ENCODE assay signal across 4 worm cellular contexts in the genomic region with DNA sequence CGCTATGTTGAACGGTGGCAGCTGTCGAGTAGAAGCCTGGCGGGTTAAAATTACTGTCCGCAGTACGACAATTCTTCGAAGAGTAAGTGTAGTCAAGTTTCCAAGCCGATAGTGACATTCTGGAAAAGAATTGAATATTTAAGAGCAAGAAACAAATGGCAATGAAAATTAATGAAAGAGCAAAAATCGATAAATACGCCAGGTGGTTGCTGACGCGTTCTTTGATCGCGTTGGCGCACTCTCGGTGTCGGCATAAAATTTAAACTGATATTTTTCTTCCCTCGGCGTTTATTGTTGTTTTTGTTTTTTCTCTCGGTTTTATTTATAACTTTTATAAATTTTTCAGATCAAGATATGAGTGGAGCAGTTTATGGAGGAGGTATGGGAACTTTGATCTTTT.
TF ChIP-seq lines count a peak whose summit lies in the region.

A gene (minus strand): TSS at position 118 of the 400 bp plus-strand sequence.
A gene (plus strand): TSS at position 347 of the 400 bp plus-strand sequence.

TF ChIP-seq in whole organism, L2 larva, 48 proteins besides CTCF, POLR2A, EP300 and RAD21 (continued from another document):
- no peak for TF ChIP-seq nhr-77 (tag; optimal IDR thresholded peaks at IDR 0.05; lab: Kevin White, UChicago)
- peak; percentile 77 for TF ChIP-seq F13H6.1 (tag; optimal IDR thresholded peaks at IDR 0.05; lab: Kevin White, UChicago)
- no peak for TF ChIP-seq ama-1 (optimal IDR thresholded peaks at IDR 0.05; lab: Kevin White, UChicago)
- no peak for TF ChIP-seq unc-39 (tag; optimal IDR thresholded peaks at IDR 0.05; lab: Kevin White, UChicago)
- peak; percentile 90 for TF ChIP-seq unc-55 (GFP tag; optimal IDR thresholded peaks at IDR 0.05; lab: Kevin White, UChicago)
- TF ChIP-seq mdl-1 (tag; optimal IDR thresholded peaks at IDR 0.05; lab: Kevin White, UChicago), result no peak
- no peak for TF ChIP-seq nhr-12 (tag; optimal IDR thresholded peaks at IDR 0.05; lab: Kevin White, UChicago)
- peak; percentile 27 for TF ChIP-seq zag-1 (tag; optimal IDR thresholded peaks at IDR 0.05; lab: Kevin White, UChicago)
- TF ChIP-seq mbf-1 (tag; optimal IDR thresholded peaks at IDR 0.05; lab: Kevin White, UChicago), result no peak
- TF ChIP-seq ceh-16 (tag; optimal IDR thresholded peaks at IDR 0.05; lab: Kevin White, UChicago), result peak; percentile 66
- TF ChIP-seq lin-13 (GFP tag; optimal IDR thresholded peaks at IDR 0.05; lab: Kevin White, UChicago), result peak; percentile 77
- no peak for TF ChIP-seq ceh-82 (tag; optimal IDR thresholded peaks at IDR 0.05; lab: Kevin White, UChicago)
- TF ChIP-seq egl-27 (tag; optimal IDR thresholded peaks at IDR 0.05; lab: Kevin White, UChicago), result peak; percentile 70
- TF ChIP-seq C34F6.9 (tag; optimal IDR thresholded peaks at IDR 0.05; lab: Kevin White, UChicago), result peak; percentile 90
- TF ChIP-seq sma-3 (GFP tag; optimal IDR thresholded peaks at IDR 0.05; lab: Kevin White, UChicago), result peak; percentile 69
- TF ChIP-seq peb-1 (tag; optimal IDR thresholded peaks at IDR 0.05; lab: Kevin White, UChicago), result no peak
- TF ChIP-seq ztf-4 (tag; optimal IDR thresholded peaks at IDR 0.05; lab: Kevin White, UChicago), result no peak
- peak; percentile 83 for TF ChIP-seq crh-2 (tag; optimal IDR thresholded peaks at IDR 0.05; lab: Kevin White, UChicago)
- TF ChIP-seq lin-11 (tag; optimal IDR thresholded peaks at IDR 0.05; lab: Kevin White, UChicago), result peak; percentile 55
- peak; percentile 67 for TF ChIP-seq sem-4 (tag; optimal IDR thresholded peaks at IDR 0.05; lab: Kevin White, UChicago)
- TF ChIP-seq R02D3.7 (tag; optimal IDR thresholded peaks at IDR 0.05; lab: Kevin White, UChicago), result peak; percentile 25
- TF ChIP-seq nhr-25 (tag; optimal IDR thresholded peaks at IDR 0.05; lab: Kevin White, UChicago), result peak; percentile 74
- TF ChIP-seq ztf-11 (tag; optimal IDR thresholded peaks at IDR 0.05; lab: Kevin White, UChicago), result no peak
- peak; percentile 25 for TF ChIP-seq ZK546.5 (tag; optimal IDR thresholded peaks at IDR 0.05; lab: Kevin White, UChicago)
- peak; percentile 51 for TF ChIP-seq nhr-21 (tag; optimal IDR thresholded peaks at IDR 0.05; lab: Kevin White, UChicago)
- no peak for TF ChIP-seq nhr-237 (tag; optimal IDR thresholded peaks at IDR 0.05; lab: Kevin White, UChicago)
- peak; percentile 64 for TF ChIP-seq snpc-4 (tag; optimal IDR thresholded peaks at IDR 0.05; lab: Kevin White, UChicago)

TF ChIP-seq in whole organism, L4 larva, 104 proteins besides CTCF, POLR2A, EP300 and RAD21 (continued from another document and continues in another):
- no peak for TF ChIP-seq egl-27 (tag; optimal IDR thresholded peaks at IDR 0.05; lab: Kevin White, UChicago)
- TF ChIP-seq mxl-3 (GFP tag; optimal IDR thresholded peaks at IDR 0.05; lab: Kevin White, UChicago), result no peak
- 0 out of 2 replicates have a peak, but pooled peaks have one; percentile 36 for TF ChIP-seq madf-9 (GFP tag; conservative IDR thresholded peaks at IDR 0.05; lab: Robert Waterston, UW)
- TF ChIP-seq snpc-1.2 (GFP tag; IDR thresholded peaks at IDR 0.05; lab: Robert Waterston, UW), result peak; percentile 82
- TF ChIP-seq hlh-11 (tag; optimal IDR thresholded peaks at IDR 0.05; lab: Kevin White, UChicago), result peak; percentile 63
- TF ChIP-seq nhr-76 (tag; optimal IDR thresholded peaks at IDR 0.05; lab: Kevin White, UChicago), result no peak
- TF ChIP-seq rbr-2 (tag; optimal IDR thresholded peaks at IDR 0.05; lab: Kevin White, UChicago), result peak; percentile 78
- TF ChIP-seq nhr-48 (tag; optimal IDR thresholded peaks at IDR 0.05; lab: Kevin White, UChicago), result peak; percentile 25
- peak; percentile 90 for TF ChIP-seq mes-2 (tag; optimal IDR thresholded peaks at IDR 0.05; lab: Kevin White, UChicago; ENCODE audit: poor library complexity, severe bottlenecking)
- no peak for TF ChIP-seq tag-97 (GFP tag; IDR thresholded peaks at IDR 0.05; lab: Robert Waterston, UW)
- TF ChIP-seq lsy-2 (tag; optimal IDR thresholded peaks at IDR 0.05; lab: Kevin White, UChicago), result peak; percentile 24 to 89
- TF ChIP-seq fkh-10 (GFP tag; optimal IDR thresholded peaks at IDR 0.05; lab: Kevin White, UChicago), result no peak
- peak; percentile 42 for TF ChIP-seq nhr-77 (tag; optimal IDR thresholded peaks at IDR 0.05; lab: Kevin White, UChicago)
- no peak for TF ChIP-seq set-16 (GFP tag; IDR thresholded peaks at IDR 0.05; lab: Robert Waterston, UW)
- peak; percentile 84 for TF ChIP-seq lin-38 (GFP tag; IDR thresholded peaks at IDR 0.05; lab: Robert Waterston, UW)
- peak; percentile 68 for TF ChIP-seq hmg-1.1 (GFP tag; IDR thresholded peaks at IDR 0.05; lab: Robert Waterston, UW)
- TF ChIP-seq ceh-28 (tag; optimal IDR thresholded peaks at IDR 0.05; lab: Kevin White, UChicago), result peak; percentile 44
- no peak for TF ChIP-seq ZK337.2 (GFP tag; IDR thresholded peaks at IDR 0.05; lab: Robert Waterston, UW)
- TF ChIP-seq F44E2.7 (GFP tag; IDR thresholded peaks at IDR 0.05; lab: Robert Waterston, UW), result no peak
- peak; percentile 52 for TF ChIP-seq duxl-1 (tag; optimal IDR thresholded peaks at IDR 0.05; lab: Kevin White, UChicago; ENCODE audit: poor library complexity)
- peak; percentile 70 for TF ChIP-seq F37D6.2 (tag; optimal IDR thresholded peaks at IDR 0.05; lab: Kevin White, UChicago)
- peak in 1 of 2 experiments; percentile 27 for TF ChIP-seq daf-16 (GFP tag; optimal IDR thresholded peaks at IDR 0.05; lab: Kevin White, UChicago)
- TF ChIP-seq daf-16 (tag; optimal IDR thresholded peaks at IDR 0.05; lab: Kevin White, UChicago), result peak; percentile 44
- peak; percentile 28 for TF ChIP-seq nhr-28 (tag; optimal IDR thresholded peaks at IDR 0.05; lab: Kevin White, UChicago)
- no peak for TF ChIP-seq mdt-29 (GFP tag; IDR thresholded peaks at IDR 0.05; lab: Robert Waterston, UW)
- peak; percentile 78 for TF ChIP-seq mep-1 (tag; optimal IDR thresholded peaks at IDR 0.05; lab: Kevin White, UChicago)
- TF ChIP-seq zfp-2 (tag; optimal IDR thresholded peaks at IDR 0.05; lab: Kevin White, UChicago), result no peak
- TF ChIP-seq lin-29 (GFP tag; IDR thresholded peaks at IDR 0.05; lab: Robert Waterston, UW), result no peak
- TF ChIP-seq T20F7.1 (GFP tag; optimal IDR thresholded peaks at IDR 0.05; lab: Kevin White, UChicago), result peak; percentile 41
- peak; percentile 47 for TF ChIP-seq F10B5.3 (tag; optimal IDR thresholded peaks at IDR 0.05; lab: Kevin White, UChicago)
- no peak for TF ChIP-seq Y75B8A.6 (GFP tag; IDR thresholded peaks at IDR 0.05; lab: Robert Waterston, UW)
- peak; percentile 50; the same call in 1 of the 2 replicates for TF ChIP-seq pha-4 (GFP tag; IDR thresholded peaks at IDR 0.05; lab: Robert Waterston, UW)
- peak; percentile 50 for TF ChIP-seq pha-4 (tag; optimal IDR thresholded peaks at IDR 0.05; lab: Kevin White, UChicago)
- TF ChIP-seq ceh-32 (tag; optimal IDR thresholded peaks at IDR 0.05; lab: Kevin White, UChicago; ENCODE audit: poor library complexity), result no peak

TF ChIP-seq in whole organism, late embryonic, 69 proteins besides CTCF, POLR2A, EP300 and RAD21 (continued from another document):
- no peak for TF ChIP-seq T23F11.4 (GFP tag; optimal IDR thresholded peaks at IDR 0.05; lab: Kevin White, UChicago)
- no peak for TF ChIP-seq madf-2 (tag; optimal IDR thresholded peaks at IDR 0.05; lab: Kevin White, UChicago)
- peak; percentile 35 for TF ChIP-seq nfya-1 (tag; optimal IDR thresholded peaks at IDR 0.05; lab: Kevin White, UChicago)
- TF ChIP-seq ref-2 (tag; optimal IDR thresholded peaks at IDR 0.05; lab: Kevin White, UChicago), result no peak
- peak; percentile 41 for TF ChIP-seq ceh-34 (tag; optimal IDR thresholded peaks at IDR 0.05; lab: Kevin White, UChicago)
- TF ChIP-seq ceh-45 (GFP tag; IDR thresholded peaks at IDR 0.05; lab: Robert Waterston, UW), result no peak
- no peak for TF ChIP-seq elt-4 (tag; optimal IDR thresholded peaks at IDR 0.05; lab: Kevin White, UChicago)
- no peak for TF ChIP-seq hlh-8 (tag; optimal IDR thresholded peaks at IDR 0.05; lab: Kevin White, UChicago)
- TF ChIP-seq rnt-1 (tag; optimal IDR thresholded peaks at IDR 0.05; lab: Kevin White, UChicago), result no peak
- no peak for TF ChIP-seq C38D4.7 (GFP tag; optimal IDR thresholded peaks at IDR 0.05; lab: Kevin White, UChicago)
- no peak for TF ChIP-seq ama-1 (optimal IDR thresholded peaks at IDR 0.05; lab: Kevin White, UChicago)
- peak; percentile 41 for TF ChIP-seq elt-2 (tag; optimal IDR thresholded peaks at IDR 0.05; lab: Kevin White, UChicago)
- TF ChIP-seq pha-2 (tag; optimal IDR thresholded peaks at IDR 0.05; lab: Kevin White, UChicago), result no peak
- TF ChIP-seq ceh-48 (tag; optimal IDR thresholded peaks at IDR 0.05; lab: Kevin White, UChicago), result peak; percentile 91
- TF ChIP-seq tbx-2 (tag; optimal IDR thresholded peaks at IDR 0.05; lab: Kevin White, UChicago), result peak; percentile 30
- TF ChIP-seq ceh-18 (tag; optimal IDR thresholded peaks at IDR 0.05; lab: Kevin White, UChicago), result peak; percentile 19

TF ChIP-seq in whole organism, mixed stage, embryonic, 35 proteins besides CTCF, POLR2A, EP300 and RAD21 (continued from another document):
- TF ChIP-seq ham-2 (GFP tag; optimal IDR thresholded peaks at IDR 0.05; lab: Kevin White, UChicago), result no peak
